Fruit fly (Drosophila melanogaster): Measurements from ENCODE around the gene Pdp1.

Pdp1 gene

DNA sequence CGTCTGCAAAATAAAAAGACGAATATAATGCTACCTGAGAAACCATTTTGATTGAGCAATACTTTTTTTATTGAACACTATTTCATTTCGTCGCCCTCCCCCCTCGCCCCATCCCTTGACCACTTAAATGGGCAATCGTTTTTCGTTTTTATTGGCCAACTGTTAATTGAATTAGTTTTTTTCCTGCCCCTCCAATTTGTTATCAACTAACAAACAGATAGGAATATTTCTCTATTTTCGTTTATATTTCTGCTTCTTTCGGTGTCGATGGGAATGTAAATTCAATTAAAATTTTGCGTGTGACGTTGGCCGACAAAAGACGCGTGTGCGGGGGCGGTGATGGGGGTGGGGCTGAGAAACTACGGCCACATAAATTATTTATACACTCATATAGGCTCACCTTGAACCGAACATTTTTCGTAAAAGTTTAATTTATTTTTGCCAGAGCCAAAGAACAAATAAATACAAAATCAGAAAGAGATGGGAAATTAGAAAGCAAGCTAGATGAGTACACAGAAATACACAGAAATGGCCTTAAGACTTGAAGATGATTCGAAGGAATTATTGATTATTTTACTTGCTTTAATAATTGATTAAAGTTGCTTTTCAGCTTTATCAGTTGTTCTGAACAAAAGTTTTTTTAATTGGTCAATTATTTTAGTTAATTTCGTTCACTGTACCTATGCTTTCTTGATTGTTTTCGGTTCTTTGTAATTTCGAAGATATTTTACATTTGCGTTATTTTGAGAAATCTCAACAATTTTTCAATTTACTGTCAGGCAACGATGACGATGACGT lies 6.3 kb downstream of the Pdp1 start (continued):
- peak; percentile 48 for TF ChIP-seq Sox102F (GFP tag; optimal IDR thresholded peaks at IDR 0.05)
- no peak for TF ChIP-seq ERR (GFP tag; optimal IDR thresholded peaks at IDR 0.05)
- no peak for TF ChIP-seq btn (GFP tag; optimal IDR thresholded peaks at IDR 0.05)
- no peak for TF ChIP-seq ken (GFP tag; IDR thresholded peaks at IDR 0.05)
- 0 out of 2 replicates have a peak, but pooled peaks have one; percentile 13 for TF ChIP-seq CG5953 (GFP tag; IDR thresholded peaks at IDR 0.05)
- no peak for TF ChIP-seq CG18011 (GFP tag; optimal IDR thresholded peaks at IDR 0.05)
- TF ChIP-seq ems (GFP tag; optimal IDR thresholded peaks at IDR 0.05) = no peak
- no peak for TF ChIP-seq CG8765 (GFP tag; IDR thresholded peaks at IDR 0.05)
- peak; percentile 85 for TF ChIP-seq Med (GFP tag)
- no peak for TF ChIP-seq GATAe (GFP tag; conservative IDR thresholded peaks at IDR 0.05)
- TF ChIP-seq CG31388 (GFP tag; optimal IDR thresholded peaks at IDR 0.05) = no peak
- TF ChIP-seq crol (GFP tag; IDR thresholded peaks at IDR 0.05) = peak; percentile 70
- TF ChIP-seq CG6175 (GFP tag; IDR thresholded peaks at IDR 0.05) = peak; percentile 12; the same call in 1 of the 3 replicates
- peak; percentile 51; the same call in 1 of the 2 replicates for TF ChIP-seq Oaz (GFP tag; IDR thresholded peaks at IDR 0.05)
- TF ChIP-seq CTCF (GFP tag; optimal IDR thresholded peaks at IDR 0.05) = no peak
- TF ChIP-seq CG12299 (tag; optimal IDR thresholded peaks at IDR 0.05) = no peak
- peak; percentile 2 for TF ChIP-seq CG33557 (GFP tag; optimal IDR thresholded peaks at IDR 0.05)
- no peak for TF ChIP-seq ab (GFP tag; optimal IDR thresholded peaks at IDR 0.05)
- no peak for TF ChIP-seq cg (GFP tag; optimal IDR thresholded peaks at IDR 0.05)
- TF ChIP-seq CG8281 (tag; optimal IDR thresholded peaks at IDR 0.05) = no peak
- TF ChIP-seq Jarid2 (GFP tag; optimal IDR thresholded peaks at IDR 0.05) = no peak
- TF ChIP-seq mld (GFP tag; IDR thresholded peaks at IDR 0.05; ENCODE audit: partially characterized antibody) = no peak
- no peak for TF ChIP-seq CG3065 (GFP tag; optimal IDR thresholded peaks at IDR 0.05)
- TF ChIP-seq nmo (GFP tag; optimal IDR thresholded peaks at IDR 0.05) = peak; percentile 51
- peak; percentile 63; the same call in 1 of the 3 replicates for TF ChIP-seq ase (GFP tag; IDR thresholded peaks at IDR 0.05)
- TF ChIP-seq sens (GFP tag) = peak; percentile 94
- no peak for TF ChIP-seq CG7928 (GFP tag; optimal IDR thresholded peaks at IDR 0.05)
- TF ChIP-seq CG8478 (optimal IDR thresholded peaks at IDR 0.05) = no peak
- TF ChIP-seq jigr1 (GFP tag; IDR thresholded peaks at IDR 0.05) = no peak
- TF ChIP-seq CG15269 (tag; optimal IDR thresholded peaks at IDR 0.05) = peak; percentile 63
- TF ChIP-seq gt (GFP tag; IDR thresholded peaks at IDR 0.05) = no peak
- TF ChIP-seq vfl (GFP tag; optimal IDR thresholded peaks at IDR 0.05) = no peak
- peak; percentile 44 for TF ChIP-seq dmrt99B (tag; optimal IDR thresholded peaks at IDR 0.05)
- no peak for TF ChIP-seq Doc2 (GFP tag; IDR thresholded peaks at IDR 0.05)
- TF ChIP-seq CG12236 (GFP tag; optimal IDR thresholded peaks at IDR 0.05) = no peak
- TF ChIP-seq CG9817 (tag; optimal IDR thresholded peaks at IDR 0.05) = peak; percentile 61
- TF ChIP-seq HHEX (GFP tag; optimal IDR thresholded peaks at IDR 0.05) = peak; percentile 10
- no peak for TF ChIP-seq Dad (GFP tag; optimal IDR thresholded peaks at IDR 0.05)
- no peak for TF ChIP-seq unc-4 (GFP tag; IDR thresholded peaks at IDR 0.05; ENCODE audit: partially characterized antibody)
- TF ChIP-seq CG42726 (GFP tag; IDR thresholded peaks at IDR 0.05; ENCODE audit: partially characterized antibody) = no peak
- peak; percentile 62 for TF ChIP-seq CG11504 (tag; optimal IDR thresholded peaks at IDR 0.05)
- no peak for TF ChIP-seq Tbp (GFP tag; optimal IDR thresholded peaks at IDR 0.05)
- TF ChIP-seq bowl (GFP tag; IDR thresholded peaks at IDR 0.05) = peak; percentile 18; the same call in 1 of the 2 replicates
- TF ChIP-seq kah (GFP tag; optimal IDR thresholded peaks at IDR 0.05) = no peak
- TF ChIP-seq dati (GFP tag; IDR thresholded peaks at IDR 0.05) = no peak
- TF ChIP-seq CG10979 (tag; optimal IDR thresholded peaks at IDR 0.05) = peak; percentile 1
- TF ChIP-seq CrebB (tag; optimal IDR thresholded peaks at IDR 0.05) = peak; percentile 1
- TF ChIP-seq CG6654 (GFP tag; optimal IDR thresholded peaks at IDR 0.05) = no peak
- TF ChIP-seq Atf3 (GFP tag; optimal IDR thresholded peaks at IDR 0.05) = peak; percentile 17
- TF ChIP-seq emc (GFP tag; optimal IDR thresholded peaks at IDR 0.05) = peak; percentile 45
- TF ChIP-seq CG13775 (GFP tag; optimal IDR thresholded peaks at IDR 0.05) = peak; percentile 52
